Fruit fly (Drosophila melanogaster): ENCODE measurements around the gene CG13607.

The CG13607 gene

DNA sequence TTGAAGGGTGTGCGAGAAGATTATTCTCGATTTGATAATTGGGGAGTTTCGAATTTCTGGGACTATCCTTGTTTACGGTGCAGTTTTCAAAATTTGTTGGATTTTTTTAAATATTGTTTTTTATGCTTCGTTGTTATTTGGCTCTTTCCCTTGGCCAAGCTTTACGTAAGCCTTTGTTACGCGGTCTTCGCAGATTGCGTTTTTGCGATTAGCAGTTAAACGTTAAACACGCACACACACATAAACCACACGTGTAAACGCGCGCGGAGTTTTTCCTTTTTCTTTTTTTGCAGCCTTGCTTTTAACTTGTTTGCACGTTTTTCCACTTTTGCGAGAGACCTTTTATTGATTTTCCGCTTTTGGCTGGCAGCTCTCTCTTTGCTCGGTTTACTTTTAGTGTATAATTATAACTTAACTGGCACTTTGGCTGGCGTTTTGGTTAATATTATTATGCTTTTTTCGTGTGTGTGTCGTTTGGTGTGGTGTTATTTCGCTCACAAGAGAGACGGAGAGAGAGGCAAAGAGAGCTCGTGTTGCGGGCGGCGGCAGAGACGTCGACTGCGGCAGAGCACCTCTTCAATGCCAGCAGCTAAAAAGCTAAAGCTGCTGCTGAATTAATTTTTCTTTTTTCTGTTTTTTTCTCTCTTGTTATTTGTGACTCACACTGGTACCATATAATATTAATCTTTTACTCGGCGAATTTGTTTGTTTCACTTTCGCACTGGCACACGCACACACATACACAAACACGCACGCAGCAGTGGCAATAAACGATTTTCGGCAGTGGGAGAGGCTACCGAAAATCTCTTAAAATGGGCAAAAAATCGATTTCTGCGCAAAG is 11.4 kb downstream of the CG13607 start:
- TF ChIP-seq CTCF (optimal IDR thresholded peaks at IDR 0.05) (no peak), CG8478 (optimal IDR thresholded peaks at IDR 0.05) (no peak)

DNA sequence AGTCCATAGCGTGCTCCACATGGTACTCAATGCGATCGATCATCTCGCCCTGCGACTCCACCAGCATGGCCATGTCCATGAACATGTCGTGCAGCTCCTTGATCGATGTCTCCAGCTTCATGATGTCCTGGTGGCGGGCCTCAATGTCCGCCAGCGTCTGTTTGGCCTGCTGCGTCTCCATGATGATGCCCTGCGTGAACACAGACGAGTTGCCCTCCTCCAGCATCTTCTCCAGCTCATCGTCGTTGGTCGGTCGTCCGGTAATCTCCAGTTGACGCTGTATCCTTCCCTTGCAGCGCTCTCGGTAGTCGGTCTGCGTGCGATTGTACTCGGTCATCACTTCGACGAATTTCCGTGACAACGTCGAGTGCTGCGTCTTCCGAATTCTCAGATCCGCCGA is 12.4 kb downstream of the CG13607 start:
- TF ChIP-seq CG8478 (optimal IDR thresholded peaks at IDR 0.05) (no peak), CTCF (optimal IDR thresholded peaks at IDR 0.05) (no peak)

DNA sequence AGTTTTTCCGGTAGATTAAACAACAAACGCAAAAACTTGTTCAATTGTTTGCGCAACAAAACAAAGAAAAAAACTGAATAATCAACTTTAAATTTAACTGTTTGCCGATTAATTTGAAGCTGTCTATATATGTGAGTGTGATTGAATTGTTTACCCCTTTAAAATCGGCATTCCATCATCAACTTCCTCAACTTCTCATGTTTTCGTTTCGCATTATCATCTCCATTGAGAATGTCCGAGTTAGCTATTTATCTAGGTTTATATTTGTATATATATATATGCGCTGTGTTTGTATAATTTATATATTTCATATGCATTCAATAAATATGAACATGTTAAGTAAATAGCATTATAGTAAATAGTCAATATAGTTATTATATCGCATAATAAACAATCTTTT is 13.7 kb downstream of the CG13607 start:
- TF ChIP-seq CG8478 (optimal IDR thresholded peaks at IDR 0.05) (no peak), CTCF (optimal IDR thresholded peaks at IDR 0.05) (no peak)

DNA sequence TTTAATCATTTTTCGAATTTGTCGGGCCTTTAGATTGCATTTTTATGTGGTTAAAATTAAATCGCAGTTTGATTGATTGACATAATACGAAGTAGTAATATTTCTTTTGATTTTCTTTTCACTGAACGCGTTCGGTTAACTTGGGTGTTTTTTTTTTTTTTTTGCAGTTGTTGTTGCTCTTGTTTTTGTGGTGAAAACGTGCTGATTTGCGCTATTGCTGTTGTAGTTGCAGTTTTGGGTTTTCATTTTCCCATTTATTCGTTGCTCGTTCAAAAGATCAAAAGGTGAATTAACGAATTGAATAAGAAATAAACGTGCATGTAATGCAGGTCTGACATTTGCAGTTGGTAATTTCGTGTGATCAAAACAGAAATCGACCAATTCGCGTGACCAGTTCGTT is 14.7 kb downstream of the CG13607 start:
- TF ChIP-seq CG8478 (optimal IDR thresholded peaks at IDR 0.05) = no peak
- TF ChIP-seq CTCF (optimal IDR thresholded peaks at IDR 0.05) = no peak

DNA sequence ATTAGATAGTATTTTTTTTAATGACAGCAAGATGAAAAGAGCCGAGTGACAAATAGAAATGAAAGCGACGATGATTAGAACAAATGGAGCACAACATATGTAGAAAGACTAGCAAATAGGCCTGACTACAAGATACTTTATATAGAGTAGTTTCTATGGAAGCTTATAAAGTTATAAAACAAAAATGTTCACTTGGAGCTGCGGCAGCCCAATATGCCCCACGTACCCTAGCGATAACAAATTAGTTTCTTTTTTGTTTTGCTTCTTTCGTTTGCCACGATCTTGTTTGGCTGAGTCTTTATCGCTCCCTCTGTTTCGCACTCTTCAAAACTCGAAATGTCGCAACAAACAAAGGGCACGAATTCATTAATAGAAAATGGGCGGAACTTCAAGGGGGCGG is 15.4 kb downstream of the CG13607 start:
- no peak for TF ChIP-seq CG8478 (optimal IDR thresholded peaks at IDR 0.05)
- no peak for TF ChIP-seq CTCF (optimal IDR thresholded peaks at IDR 0.05)

DNA sequence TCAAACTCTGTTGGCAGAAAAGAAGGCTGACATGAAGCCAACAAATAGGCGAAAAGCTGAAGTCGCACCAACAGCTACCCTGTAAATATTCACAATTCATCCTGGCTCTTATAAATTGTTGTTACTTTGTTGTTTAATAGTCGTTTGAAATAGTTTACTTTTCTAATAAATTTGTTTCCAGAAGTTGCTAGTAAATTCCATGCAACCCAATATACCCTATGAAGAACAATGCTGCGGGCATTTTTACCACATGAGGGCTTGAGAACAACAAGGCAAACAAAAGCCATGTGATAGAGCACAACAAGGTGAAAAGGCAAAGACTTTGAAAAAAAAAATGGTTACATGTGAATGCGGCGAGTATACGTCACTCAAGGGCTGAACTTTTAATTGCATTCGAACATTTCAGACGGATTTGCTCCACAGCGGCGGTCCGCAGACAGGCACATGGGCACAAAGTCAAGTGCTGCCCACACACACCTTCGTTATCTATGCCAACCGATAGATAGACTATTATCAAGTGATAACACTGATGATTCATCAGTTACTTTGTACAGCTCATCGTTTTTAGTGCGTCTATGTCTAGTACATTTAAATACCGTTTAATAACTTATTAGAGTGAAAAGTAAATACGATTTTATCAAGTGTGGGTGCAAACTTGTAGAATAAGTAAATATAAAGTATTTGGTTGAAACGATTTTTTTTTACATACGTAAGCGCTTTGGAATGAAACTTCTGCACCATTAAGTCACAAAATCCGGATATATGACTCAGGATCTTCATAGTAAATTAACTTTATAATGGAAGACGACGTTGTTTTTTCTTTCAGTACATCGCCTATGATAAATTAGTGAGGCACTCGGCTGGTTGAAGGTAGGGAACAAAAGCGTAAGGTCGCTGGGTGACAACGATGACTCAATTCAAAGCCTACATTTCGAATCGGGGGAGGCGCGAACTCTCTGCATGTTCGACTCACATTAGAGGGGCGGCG is 16.8 kb downstream of the CG13607 start:
- TF ChIP-seq CG8478 (optimal IDR thresholded peaks at IDR 0.05) = no peak
- no peak for TF ChIP-seq CTCF (optimal IDR thresholded peaks at IDR 0.05)

DNA sequence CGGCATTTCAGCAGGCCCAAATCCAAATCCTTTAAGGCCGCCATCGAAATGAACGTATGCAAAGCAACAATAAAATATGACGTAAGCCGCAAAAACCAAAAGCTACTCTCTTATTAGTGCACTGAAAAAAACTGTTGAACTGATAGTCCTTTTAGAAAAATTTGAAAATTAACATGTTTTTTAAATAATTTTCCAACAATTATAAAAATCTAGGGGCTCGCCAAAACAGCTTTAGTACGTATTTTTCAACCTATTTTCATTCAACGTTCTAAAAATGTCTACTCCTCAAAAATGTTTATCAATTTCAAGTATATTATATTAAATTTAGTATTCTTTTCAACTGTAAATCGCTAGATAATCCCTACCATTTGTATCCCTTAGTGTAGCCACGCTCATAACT is 22.7 kb downstream of the CG13607 start:
- TF ChIP-seq CG8478 (optimal IDR thresholded peaks at IDR 0.05) (no peak), CTCF (optimal IDR thresholded peaks at IDR 0.05) (no peak)

DNA sequence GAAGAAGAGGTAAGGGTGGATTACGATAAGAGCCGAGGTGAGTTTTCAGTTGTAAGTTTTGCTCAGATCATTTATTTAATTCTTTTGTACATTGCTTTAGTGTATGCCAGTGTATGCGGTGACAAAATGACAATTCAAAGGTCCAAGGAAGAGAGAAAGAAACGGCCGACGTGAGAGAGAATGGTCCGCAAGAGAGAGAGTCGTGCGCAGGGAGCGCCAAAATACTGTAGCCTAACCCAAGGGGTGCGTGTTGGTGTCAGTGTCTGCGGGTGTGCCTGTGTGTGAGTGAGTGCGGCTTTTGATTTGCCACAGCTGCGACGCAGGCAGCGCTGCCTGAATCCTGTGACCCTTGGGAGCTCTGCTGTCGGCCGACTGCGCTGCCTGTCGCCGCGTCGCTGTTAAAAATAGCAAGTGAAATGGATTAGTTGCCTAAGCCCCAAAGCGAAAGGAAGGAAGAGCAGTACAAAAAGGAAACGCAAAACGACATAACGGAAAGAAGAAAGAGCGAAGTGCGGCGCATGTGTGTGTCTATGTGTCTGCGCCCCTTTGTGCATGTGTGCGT is 23.5 kb downstream of the CG13607 start:
- TF ChIP-seq CTCF (optimal IDR thresholded peaks at IDR 0.05) (no peak), CG8478 (optimal IDR thresholded peaks at IDR 0.05) (no peak)

DNA sequence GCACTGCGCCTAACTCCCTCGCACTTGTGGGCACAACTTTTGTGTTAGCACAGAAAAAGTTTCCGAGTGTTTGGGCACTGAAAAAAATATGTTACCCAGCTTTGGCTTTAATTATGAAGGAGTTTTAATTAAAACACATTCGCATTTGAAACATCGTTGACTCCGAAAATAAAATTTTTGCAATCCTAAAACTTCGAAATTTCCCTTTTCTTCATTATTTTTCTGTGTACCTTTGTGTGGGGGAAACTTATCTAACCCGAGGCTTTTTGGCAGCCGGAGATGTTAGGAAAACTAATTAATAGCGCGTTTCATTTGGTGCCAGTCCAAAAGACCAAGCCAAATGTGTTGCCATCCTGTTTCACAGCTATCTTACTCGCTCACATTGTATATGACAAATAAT is 24.5 kb downstream of the CG13607 start:
- no peak for TF ChIP-seq CG8478 (optimal IDR thresholded peaks at IDR 0.05)
- TF ChIP-seq CTCF (optimal IDR thresholded peaks at IDR 0.05) = no peak

DNA sequence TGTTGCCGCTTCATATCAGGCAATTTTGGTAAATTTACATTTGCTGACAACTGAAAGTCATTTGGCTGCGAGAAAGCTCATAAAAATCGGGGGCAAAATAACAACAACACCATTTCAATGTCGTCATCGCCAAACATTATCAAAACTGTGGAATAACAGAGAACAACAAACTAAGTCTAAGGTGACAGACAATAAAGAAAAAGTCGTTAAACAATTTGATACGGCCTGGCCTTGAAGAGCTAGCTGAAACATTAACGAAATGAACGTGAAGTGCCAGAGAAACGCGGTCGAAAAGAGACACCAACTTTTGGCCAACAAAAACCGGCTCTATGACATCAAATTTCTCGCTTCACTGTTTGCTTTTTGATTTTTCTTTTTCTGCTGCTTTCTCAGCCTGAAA is 26.0 kb downstream of the CG13607 start:
- TF ChIP-seq CTCF (optimal IDR thresholded peaks at IDR 0.05) = no peak
- no peak for TF ChIP-seq CG8478 (optimal IDR thresholded peaks at IDR 0.05)

DNA sequence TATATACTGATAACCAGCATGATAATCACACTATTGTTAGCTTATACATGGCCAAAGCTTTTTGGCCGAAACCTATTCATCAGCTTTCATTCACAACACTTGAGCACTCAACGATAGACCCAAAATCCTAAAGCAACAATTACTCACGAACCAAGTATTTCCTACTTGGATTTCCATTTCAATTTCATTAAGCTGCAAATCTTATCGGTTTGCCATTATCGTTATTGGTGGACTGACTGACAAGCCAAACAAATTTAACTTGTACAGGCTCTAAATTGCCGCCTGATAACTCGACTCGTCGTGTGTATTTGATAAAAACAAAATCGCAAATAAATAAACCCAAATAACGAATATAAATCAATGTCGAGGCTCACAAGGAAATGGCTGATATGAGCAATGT is 31.1 kb downstream of the CG13607 start:
- TF ChIP-seq CG8478 (optimal IDR thresholded peaks at IDR 0.05) = no peak

DNA sequence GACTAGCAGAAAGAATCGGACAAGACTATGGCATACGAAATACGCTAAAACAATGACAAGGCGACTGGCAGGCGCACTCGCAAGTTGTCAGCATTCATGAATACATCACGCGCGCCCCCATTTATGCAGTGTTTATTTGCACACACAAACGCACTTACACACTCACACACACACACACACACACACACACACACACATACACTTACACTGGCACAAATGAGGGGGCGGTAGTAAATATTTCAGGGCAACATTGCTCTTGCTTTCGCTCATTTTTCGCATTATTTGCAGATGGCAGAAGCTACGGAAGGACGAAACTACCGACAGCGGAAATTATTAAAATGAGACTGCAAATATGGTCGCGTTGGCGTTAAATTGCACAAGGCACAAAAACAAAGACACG is 36.5 kb downstream of the CG13607 start:
- TF ChIP-seq CTCF (optimal IDR thresholded peaks at IDR 0.05) = no peak
- no peak for TF ChIP-seq CG8478 (optimal IDR thresholded peaks at IDR 0.05)

DNA sequence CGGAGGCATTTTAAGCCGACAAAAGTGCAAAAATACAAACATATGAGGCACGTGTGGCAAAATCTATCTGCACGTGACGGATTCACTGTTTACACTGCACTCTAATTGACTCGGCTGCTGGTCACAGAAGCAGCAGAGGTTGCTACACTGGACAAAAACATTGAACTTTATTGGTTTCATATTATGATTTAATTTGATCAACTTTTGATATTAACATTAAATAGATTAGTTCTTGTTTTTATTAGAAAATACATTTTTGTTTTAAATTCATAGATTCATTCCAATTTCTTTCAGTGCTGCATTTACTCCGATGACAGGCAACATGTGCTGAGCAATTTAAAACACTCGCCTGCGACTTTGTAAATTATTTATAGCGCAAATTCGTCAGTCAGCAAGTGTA is 37.0 kb downstream of the CG13607 start:
- TF ChIP-seq CTCF (optimal IDR thresholded peaks at IDR 0.05) = no peak
- no peak for TF ChIP-seq CG8478 (optimal IDR thresholded peaks at IDR 0.05)

DNA sequence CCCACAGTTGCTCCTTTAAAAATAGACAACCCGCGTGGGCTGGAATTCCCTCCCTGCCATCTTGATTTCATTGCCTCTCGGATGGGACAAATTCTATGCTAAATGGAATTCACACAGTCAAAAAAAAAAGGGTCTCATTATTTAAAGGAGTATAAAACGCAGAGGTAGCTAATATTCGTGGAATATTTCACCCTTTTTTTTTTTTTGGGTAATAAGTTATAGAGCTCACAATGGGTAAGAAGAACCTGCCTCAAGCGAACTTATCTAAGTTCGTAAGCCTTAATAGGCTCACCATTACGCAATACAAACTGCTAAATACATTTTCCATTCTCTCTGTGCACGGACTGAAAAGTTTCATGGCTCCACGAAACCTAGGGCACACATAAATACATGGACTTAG is 42.4 kb downstream of the CG13607 start:
- TF ChIP-seq CTCF (optimal IDR thresholded peaks at IDR 0.05) (no peak), CG8478 (optimal IDR thresholded peaks at IDR 0.05) (no peak)

DNA sequence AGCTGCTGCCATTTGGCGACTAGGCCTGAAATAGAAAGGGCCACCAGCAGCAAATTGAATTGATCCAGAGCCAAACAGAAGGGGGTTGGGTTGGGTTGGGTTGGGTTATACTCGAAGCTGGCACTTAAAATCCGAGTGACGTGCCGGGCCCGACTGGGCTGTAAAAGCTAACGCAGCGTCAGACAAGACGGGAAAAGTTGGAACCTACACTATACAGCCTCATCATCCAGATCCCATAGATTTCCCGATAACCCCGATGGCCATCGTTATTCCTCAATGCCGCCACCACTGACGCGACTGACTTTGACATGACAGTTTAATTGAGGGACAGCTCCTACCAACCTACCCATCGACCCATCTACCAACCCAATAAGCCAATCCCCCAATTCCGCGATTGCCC is 46.2 kb downstream of the CG13607 start:
- TF ChIP-seq CG8478 (optimal IDR thresholded peaks at IDR 0.05) (no peak), CTCF (optimal IDR thresholded peaks at IDR 0.05) (no peak)
